Fruit fly (Drosophila melanogaster): ENCODE data around the gene CG3544.

CG3544 gene

DNA sequence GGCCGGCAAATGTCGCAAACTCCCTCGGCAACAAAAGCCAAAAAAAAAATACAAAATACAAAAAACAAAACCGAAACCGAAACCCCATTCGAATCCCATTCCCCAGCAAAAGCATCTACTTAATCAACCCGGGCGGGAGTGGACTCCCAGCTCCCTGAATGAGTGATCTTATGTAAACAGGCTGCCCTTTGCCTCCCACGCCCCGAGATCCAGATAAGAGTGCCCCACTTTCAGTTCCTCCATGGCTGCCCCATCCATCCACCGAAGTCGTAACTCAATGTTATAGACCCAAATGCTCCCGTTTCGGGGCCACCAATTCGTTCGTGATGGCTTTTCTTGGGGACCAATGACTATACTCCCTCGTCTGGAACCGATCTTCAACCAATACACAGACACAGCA is 42.9 kb downstream of the CG3544 start:
- TF ChIP-seq psq (optimal IDR thresholded peaks at IDR 0.05) (no peak), usp (GFP tag; optimal IDR thresholded peaks at IDR 0.05) (no peak), CG8478 (optimal IDR thresholded peaks at IDR 0.05) (no peak), Dll (optimal IDR thresholded peaks at IDR 0.05) (no peak), pan (optimal IDR thresholded peaks at IDR 0.05) (no peak), EcR (GFP tag; optimal IDR thresholded peaks at IDR 0.05) (no peak)

DNA sequence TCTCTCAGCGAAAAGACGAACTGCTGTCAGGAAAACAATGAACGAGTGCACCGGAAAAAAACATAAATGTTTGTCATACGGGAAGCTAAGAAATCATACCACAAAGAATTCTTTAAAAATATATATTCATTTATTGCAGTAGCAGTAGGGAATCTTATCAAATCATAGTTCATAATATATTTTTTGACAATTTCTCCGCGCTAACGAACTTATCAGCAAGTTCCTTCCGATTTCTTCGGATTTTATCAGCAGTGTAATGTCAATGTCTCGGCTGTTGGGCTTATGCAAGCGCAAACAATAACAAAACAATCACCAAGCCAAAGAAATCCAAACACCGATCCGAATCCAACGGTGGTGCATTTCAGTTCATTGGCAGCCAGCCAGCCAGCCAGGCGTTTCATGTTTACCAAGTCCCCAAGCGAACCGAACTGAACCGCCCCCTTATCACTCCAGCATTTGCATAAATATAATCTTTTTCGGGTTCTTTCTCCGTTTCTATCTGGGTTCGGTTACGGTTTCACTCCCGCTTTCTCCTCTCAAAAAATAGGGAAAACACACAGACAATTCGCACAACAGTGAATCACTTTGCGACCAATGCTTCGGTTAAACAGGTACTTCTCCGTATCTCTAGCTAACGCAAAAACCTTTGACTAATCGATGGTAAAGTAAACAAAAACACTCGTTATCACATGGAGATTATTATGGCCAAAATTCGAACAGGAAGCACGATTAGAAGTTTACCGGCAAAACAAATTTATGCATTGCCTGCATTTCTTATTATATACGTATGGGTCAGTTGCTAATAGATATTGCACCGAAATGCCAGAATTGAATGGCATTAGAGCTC is 43.6 kb downstream of the CG3544 start:
- TF ChIP-seq usp (GFP tag; optimal IDR thresholded peaks at IDR 0.05) = no peak
- TF ChIP-seq psq (optimal IDR thresholded peaks at IDR 0.05) = no peak
- TF ChIP-seq Dll (optimal IDR thresholded peaks at IDR 0.05) = no peak
- no peak for TF ChIP-seq pan (optimal IDR thresholded peaks at IDR 0.05)
- no peak for TF ChIP-seq EcR (GFP tag; optimal IDR thresholded peaks at IDR 0.05)
- no peak for TF ChIP-seq CG8478 (optimal IDR thresholded peaks at IDR 0.05)

DNA sequence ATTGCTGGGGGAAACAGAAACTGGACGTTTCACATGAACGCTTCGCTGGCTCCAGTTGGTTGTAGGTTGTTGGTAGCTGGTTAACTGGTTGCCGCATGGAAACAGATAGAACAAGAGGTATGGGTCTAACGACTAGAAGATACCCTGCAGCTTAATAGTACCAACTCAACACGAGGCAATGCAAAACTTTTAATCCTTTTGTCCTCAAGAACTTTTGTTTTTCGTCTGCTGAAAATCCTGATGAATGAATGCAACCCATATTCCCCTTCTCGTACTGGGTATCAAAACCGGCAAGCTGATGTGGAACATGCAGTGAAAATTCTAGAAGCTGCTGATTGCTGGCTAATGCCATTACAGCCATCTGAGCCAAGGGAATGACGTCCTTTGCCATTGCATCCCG is 53.9 kb downstream of the CG3544 start:
- TF ChIP-seq pan (optimal IDR thresholded peaks at IDR 0.05) (peak; percentile 56), Dll (optimal IDR thresholded peaks at IDR 0.05) (no peak)
